Worm (Caenorhabditis elegans) whole organism, midembryonic: Measurements from ENCODE around the gene ccz-1.

Experiments
- T22C8.4 ChIP-seq: fragments of 200-800 bp; sonication (Bioruptor generic); IDR thresholded peaks from 2 replicates; pipeline ENCODE4 v1.3.6; 2022; ENCODE audit warnings: missing genetic modification characterization, missing compliant biosample characterization
- cog-1 ChIP-seq: sonication (generic microtip); optimal IDR thresholded peaks from 2 replicates; lab custom pipeline; 2016; ENCODE audit warnings: missing genetic modification characterization, missing compliant biosample characterization
- flt-1 ChIP-seq: fragments of 200-800 bp; sonication (Bioruptor generic); IDR thresholded peaks from 2 replicates; pipeline ENCODE4 v1.3.6; 2022; ENCODE audit warnings: missing genetic modification characterization, missing compliant biosample characterization
- klf-2 ChIP-seq: fragments of 200-800 bp; sonication (Bioruptor generic); conservative IDR thresholded peaks from 2 replicates; pipeline ENCODE4 v1.3.6; 2022; ENCODE audit warnings: missing genetic modification reagents, missing genetic modification characterization, missing compliant biosample characterization
- med-1 ChIP-seq: sonication (generic microtip); optimal IDR thresholded peaks from 2 replicates; lab custom pipeline; 2017; ENCODE audit warnings: missing genetic modification characterization, mild to moderate bottlenecking, missing compliant biosample characterization, antibody characterized with exemption, missing genetic modification reagents; ENCODE audit not compliant: insufficient read depth
- ref-1 ChIP-seq: fragments of 200-800 bp; sonication (Bioruptor generic); conservative IDR thresholded peaks from 2 replicates; pipeline ENCODE4 v1.3.6; 2022; ENCODE audit warnings: missing genetic modification reagents, missing genetic modification characterization, missing compliant biosample characterization
- tab-1 ChIP-seq: fragments of 200-800 bp; sonication (Bioruptor generic); IDR thresholded peaks from 2 replicates; pipeline ENCODE4 v1.3.6; 2022; ENCODE audit warnings: missing genetic modification characterization, missing compliant biosample characterization
- ztf-23 ChIP-seq: fragments of 200-800 bp; sonication (Bioruptor generic); IDR thresholded peaks from 2 replicates; pipeline ENCODE4 v1.3.6; 2022; ENCODE audit warnings: missing genetic modification reagents, missing genetic modification characterization, missing compliant biosample characterization
- ztf-29 ChIP-seq: fragments of 200-800 bp; sonication (Bioruptor generic); IDR thresholded peaks from 2 replicates; pipeline ENCODE4 v1.3.6; 2022; ENCODE audit warnings: missing genetic modification reagents, missing genetic modification characterization, missing compliant biosample characterization

Gene ccz-1

DNA sequence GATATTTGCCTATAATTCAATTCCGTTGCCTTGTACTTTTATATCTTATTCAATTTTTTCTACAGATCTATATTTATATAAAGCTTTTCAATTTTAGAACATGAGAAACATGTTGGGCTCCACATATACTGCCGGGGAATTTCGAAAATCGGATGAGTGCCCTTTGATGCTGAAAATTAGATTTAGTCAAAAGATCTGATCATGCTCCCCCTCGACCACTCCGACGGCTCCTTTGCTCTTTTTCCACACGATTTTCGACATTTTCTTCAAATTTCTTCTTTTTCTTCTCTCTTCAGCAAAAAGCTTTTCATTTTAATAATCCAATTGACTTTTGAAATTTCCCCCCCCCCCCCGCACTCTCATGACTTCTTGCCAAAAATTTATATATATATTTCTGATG is 2.8 kb downstream of the ccz-1 start:
- TF ChIP-seq klf-2 = no peak
- TF ChIP-seq ref-1 (GFP tag; lab: Robert Waterston, UW) = no peak
- no peak for TF ChIP-seq ztf-29 (GFP tag; lab: Robert Waterston, UW)
- no peak for TF ChIP-seq med-1
- TF ChIP-seq flt-1 (GFP tag; lab: Robert Waterston, UW) = no peak
- TF ChIP-seq ztf-23 (GFP tag; lab: Robert Waterston, UW) = no peak
- no peak for TF ChIP-seq cog-1 (tag; lab: Kevin White, UChicago)
- no peak for TF ChIP-seq tab-1
- TF ChIP-seq T22C8.4 (GFP tag; lab: Robert Waterston, UW) = no peak

DNA sequence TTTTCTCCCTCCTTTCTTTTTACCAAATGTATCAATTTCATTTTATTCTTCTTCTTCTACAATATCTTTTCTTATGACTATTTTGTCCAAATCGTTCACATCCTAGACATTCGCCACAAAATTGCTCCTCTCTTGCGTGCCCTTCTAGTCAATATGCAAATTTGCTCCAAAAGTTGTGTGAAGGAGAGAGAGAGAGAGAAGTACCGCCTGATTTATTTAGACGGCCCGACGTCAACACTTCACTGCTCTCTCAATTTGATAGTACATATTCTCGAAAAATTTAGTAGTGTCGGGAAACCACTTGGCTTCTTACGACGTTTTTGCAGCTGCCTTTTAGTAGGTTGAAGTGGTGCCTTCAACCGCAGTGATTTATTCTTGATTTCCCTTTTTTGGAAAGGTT is 7.8 kb downstream of the ccz-1 start:
- TF ChIP-seq tab-1 (no peak), ref-1 (GFP tag; lab: Robert Waterston, UW) (no peak), med-1 (no peak), ztf-29 (GFP tag; lab: Robert Waterston, UW) (no peak), ztf-23 (GFP tag; lab: Robert Waterston, UW) (no peak), flt-1 (GFP tag; lab: Robert Waterston, UW) (no peak), klf-2 (no peak), cog-1 (tag; lab: Kevin White, UChicago) (no peak), T22C8.4 (GFP tag; lab: Robert Waterston, UW) (no peak)

- TF ChIP-seq ztf-23 (GFP tag; lab: Robert Waterston, UW) (no peak), cog-1 (tag; lab: Kevin White, UChicago) (no peak), tab-1 (no peak), med-1 (no peak), flt-1 (GFP tag; lab: Robert Waterston, UW) (no peak), T22C8.4 (GFP tag; lab: Robert Waterston, UW) (no peak), ztf-29 (GFP tag; lab: Robert Waterston, UW) (no peak), ref-1 (GFP tag; lab: Robert Waterston, UW) (no peak), klf-2 (no peak)
These were observed 8.8 kb downstream of the ccz-1 start for ce11 chrV:13687504-13687903.

DNA sequence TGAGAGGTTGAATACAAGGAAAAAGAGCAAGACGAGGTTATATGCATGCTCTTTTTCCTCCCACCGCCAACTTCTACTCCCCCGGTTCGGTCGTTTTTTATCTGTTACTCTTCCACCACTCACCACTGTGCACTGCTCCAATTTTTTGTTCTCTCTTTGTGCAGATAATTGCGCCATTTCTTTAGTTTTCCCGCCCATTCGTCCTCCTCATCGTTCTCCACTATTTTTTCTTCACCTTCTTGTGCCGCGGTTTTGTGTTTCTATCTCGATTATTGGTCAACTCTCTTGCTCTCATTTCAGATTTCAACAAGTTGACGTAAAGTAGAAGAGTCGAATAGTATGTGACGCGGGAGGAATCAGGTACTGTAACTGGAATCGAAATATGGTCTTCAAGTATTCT is 10.9 kb downstream of the ccz-1 start, which contains the start of gene T01D3.1:
T01D3.1 (plus strand) TSS at position 301 of the 400 bp plus-strand sequence.
- TF ChIP-seq med-1 = no peak
- no peak for TF ChIP-seq klf-2
- TF ChIP-seq tab-1 = no peak
- no peak for TF ChIP-seq T22C8.4 (GFP tag; lab: Robert Waterston, UW)
- TF ChIP-seq flt-1 (GFP tag; lab: Robert Waterston, UW) = no peak
- TF ChIP-seq ref-1 (GFP tag; lab: Robert Waterston, UW) = no peak
- no peak for TF ChIP-seq cog-1 (tag; lab: Kevin White, UChicago)
- no peak for TF ChIP-seq ztf-29 (GFP tag; lab: Robert Waterston, UW)
- TF ChIP-seq ztf-23 (GFP tag; lab: Robert Waterston, UW) = no peak

ce11 chrV:13690276-13690675 is 11.6 kb downstream of the ccz-1 start:
- no peak for TF ChIP-seq klf-2
- no peak for TF ChIP-seq flt-1 (GFP tag; lab: Robert Waterston, UW)
- no peak for TF ChIP-seq T22C8.4 (GFP tag; lab: Robert Waterston, UW)
- no peak for TF ChIP-seq med-1
- no peak for TF ChIP-seq cog-1 (tag; lab: Kevin White, UChicago)
- TF ChIP-seq tab-1 = no peak
- TF ChIP-seq ztf-29 (GFP tag; lab: Robert Waterston, UW) = no peak
- no peak for TF ChIP-seq ztf-23 (GFP tag; lab: Robert Waterston, UW)
- no peak for TF ChIP-seq ref-1 (GFP tag; lab: Robert Waterston, UW)

DNA sequence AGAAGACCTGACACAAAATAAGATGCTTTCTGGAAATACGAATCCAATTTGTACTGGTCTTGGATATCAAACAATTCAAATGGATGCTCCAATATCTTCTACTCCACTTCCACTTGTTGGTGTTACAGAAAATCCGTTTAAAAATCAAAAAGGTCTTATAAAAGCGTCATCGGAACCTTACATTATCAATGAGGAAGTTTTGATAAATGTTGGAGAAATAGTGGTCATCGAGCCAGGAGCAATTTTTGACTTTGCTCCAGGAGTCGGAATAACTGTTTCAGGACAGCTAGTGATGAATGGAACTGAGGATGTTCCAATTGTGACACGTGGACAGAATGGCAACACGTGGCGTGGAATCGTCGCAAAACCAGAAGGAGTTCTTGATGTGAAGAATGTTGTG is 15.4 kb downstream of the ccz-1 start:
- TF ChIP-seq med-1 = no peak
- no peak for TF ChIP-seq flt-1 (GFP tag; lab: Robert Waterston, UW)
- no peak for TF ChIP-seq T22C8.4 (GFP tag; lab: Robert Waterston, UW)
- no peak for TF ChIP-seq tab-1
- TF ChIP-seq cog-1 (tag; lab: Kevin White, UChicago) = no peak
- TF ChIP-seq ref-1 (GFP tag; lab: Robert Waterston, UW) = no peak
- no peak for TF ChIP-seq ztf-23 (GFP tag; lab: Robert Waterston, UW)
- no peak for TF ChIP-seq klf-2
- no peak for TF ChIP-seq ztf-29 (GFP tag; lab: Robert Waterston, UW)

- no peak for TF ChIP-seq ref-1 (GFP tag; lab: Robert Waterston, UW)
- no peak for TF ChIP-seq T22C8.4 (GFP tag; lab: Robert Waterston, UW)
- TF ChIP-seq ztf-29 (GFP tag; lab: Robert Waterston, UW) = no peak
- TF ChIP-seq klf-2 = no peak
- no peak for TF ChIP-seq cog-1 (tag; lab: Kevin White, UChicago)
- TF ChIP-seq med-1 = no peak
These were observed 25.3 kb downstream of the ccz-1 start, which contains the start of gene T01D3.3 for ce11 chrV:13703960-13704359. Gene T01D3.3, plus strand, starts transcription at chrV:13704271.

DNA sequence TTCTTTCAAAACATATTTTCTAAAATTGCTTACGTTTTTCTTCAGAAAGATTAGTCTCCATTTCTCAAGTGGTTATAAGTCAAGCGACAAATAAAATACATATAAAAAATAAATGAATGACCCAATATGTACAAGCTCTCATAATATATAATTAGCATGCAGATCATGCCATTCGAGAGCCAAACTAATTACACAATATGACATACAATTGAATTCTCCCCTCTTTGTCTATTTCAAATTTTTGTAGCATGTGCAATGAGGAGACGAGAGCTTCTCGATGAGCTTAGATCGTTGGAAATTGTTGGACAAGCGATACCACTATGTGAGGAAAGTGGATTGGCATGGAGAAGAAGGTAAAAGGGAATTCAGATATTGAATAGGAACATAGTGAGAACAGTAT is 28.6 kb downstream of the ccz-1 start, which contains the start of gene hlh-34:
hlh-34 (minus strand) TSS at position 101 of the 400 bp plus-strand sequence.
- no peak for TF ChIP-seq ref-1 (GFP tag; lab: Robert Waterston, UW)
- TF ChIP-seq T22C8.4 (GFP tag; lab: Robert Waterston, UW) = no peak
- TF ChIP-seq tab-1 = no peak
- no peak for TF ChIP-seq ztf-29 (GFP tag; lab: Robert Waterston, UW)
- TF ChIP-seq flt-1 (GFP tag; lab: Robert Waterston, UW) = no peak
- TF ChIP-seq cog-1 (tag; lab: Kevin White, UChicago) = no peak
- TF ChIP-seq med-1 = no peak
- no peak for TF ChIP-seq klf-2
- TF ChIP-seq ztf-23 (GFP tag; lab: Robert Waterston, UW) = no peak

DNA sequence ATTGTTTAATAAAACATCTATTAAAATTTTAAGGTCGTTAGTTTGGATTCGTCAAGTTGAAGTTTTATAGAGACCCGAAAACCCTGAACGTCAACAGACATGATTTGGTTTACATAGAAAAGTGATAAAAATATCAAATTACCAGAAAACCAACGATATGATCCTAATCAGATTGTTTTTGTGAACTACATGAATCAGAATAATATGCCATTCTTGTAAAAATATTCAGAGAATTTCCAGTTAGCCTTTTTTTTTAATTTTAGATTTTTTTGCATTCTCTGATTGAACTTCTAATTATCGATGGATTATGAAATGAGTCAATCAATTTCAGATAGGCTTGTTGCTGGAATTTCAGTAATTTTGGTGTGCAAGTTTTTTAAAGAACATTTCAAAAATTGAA is 32.4 kb downstream of the ccz-1 start, which contains the start of gene srx-96:
srx-96 (plus strand) TSS at position 301 of the 400 bp plus-strand sequence.
- no peak for TF ChIP-seq med-1

- 0 out of 2 replicates have a peak, but pooled peaks have one; percentile 68 for TF ChIP-seq klf-2
- TF ChIP-seq med-1 = no peak
- TF ChIP-seq ztf-23 (GFP tag; lab: Robert Waterston, UW) = peak; percentile 77; the same call in 1 of the 2 replicates
- TF ChIP-seq ztf-29 (GFP tag; lab: Robert Waterston, UW) = no peak
- TF ChIP-seq ref-1 (GFP tag; lab: Robert Waterston, UW) = no peak
- TF ChIP-seq T22C8.4 (GFP tag; lab: Robert Waterston, UW) = 0 out of 2 replicates have a peak, but pooled peaks have one; percentile 33
- TF ChIP-seq tab-1 = no peak
- peak; percentile 70 for TF ChIP-seq cog-1 (tag; lab: Kevin White, UChicago)
- no peak; the same call in 1 of the 2 replicates for TF ChIP-seq flt-1 (GFP tag; lab: Robert Waterston, UW)
These were observed 36.6 kb downstream of the ccz-1 start, which contains the start of gene zipt-9 for ce11 chrV:13715223-13715686. Gene zipt-9, minus strand, starts transcription at chrV:13715273.
